Worm (Caenorhabditis elegans): ENCODE results near the gene sri-43.

sri-43 gene

ce11 chrII:3113934-3114333, 30.5 kb downstream of the sri-43 start, which contains the start of gene clec-123:
clec-123 (plus strand) TSS chrII:3114234.
- no peak for TF ChIP-seq skn-1 (tag; optimal IDR thresholded peaks at IDR 0.05)

DNA sequence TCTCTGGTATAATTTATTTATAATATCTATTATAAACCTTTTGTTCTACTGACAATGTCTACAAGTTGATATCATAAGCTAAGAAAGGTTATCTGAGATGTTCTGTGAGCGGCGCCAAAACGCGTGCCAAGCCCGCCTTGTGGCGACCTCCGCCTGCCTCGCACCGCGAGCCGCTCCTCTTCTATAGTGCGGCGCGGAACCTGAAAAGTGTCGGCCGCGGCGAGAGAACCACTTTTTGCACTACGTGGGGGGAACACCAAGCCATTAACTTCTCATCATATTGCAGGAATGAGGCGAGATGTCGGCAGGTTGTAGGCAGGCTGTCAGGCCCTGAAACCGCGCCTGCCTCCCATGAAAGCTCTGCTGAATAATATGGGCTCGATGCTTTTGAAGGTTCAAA, 31.2 kb downstream of the sri-43 start:
- TF ChIP-seq snpc-4 (tag; optimal IDR thresholded peaks at IDR 0.05) (peak; percentile 45), sma-9 (GFP tag; optimal IDR thresholded peaks at IDR 0.05) (no peak), sma-9 (tag; optimal IDR thresholded peaks at IDR 0.05) (no peak)

- TF ChIP-seq mab-5 (tag; optimal IDR thresholded peaks at IDR 0.05) (no peak), lin-11 (tag; optimal IDR thresholded peaks at IDR 0.05) (no peak), ama-1 (optimal IDR thresholded peaks at IDR 0.05) (no peak), sma-9 (GFP tag; optimal IDR thresholded peaks at IDR 0.05) (no peak), sma-9 (tag; optimal IDR thresholded peaks at IDR 0.05) (no peak)
These were observed 32.1 kb downstream of the sri-43 start, which contains the start of gene Y25C1A.2 for ce11 chrII:3112313-3112712. Y25C1A.2 (plus strand) TSS chrII:3112613.

- TF ChIP-seq F13H6.1 (tag; optimal IDR thresholded peaks at IDR 0.05), result peak; percentile 18
- no peak for TF ChIP-seq lsy-2 (tag; optimal IDR thresholded peaks at IDR 0.05)
- TF ChIP-seq skn-1 (tag; optimal IDR thresholded peaks at IDR 0.05), result no peak
- no peak for TF ChIP-seq elt-1 (tag; optimal IDR thresholded peaks at IDR 0.05)
- no peak for TF ChIP-seq dmd-4 (tag; optimal IDR thresholded peaks at IDR 0.05)
- TF ChIP-seq Y55F3AM.14 (GFP tag; optimal IDR thresholded peaks at IDR 0.05), result no peak
These were observed 33.3 kb downstream of the sri-43 start, which contains the start of gene Y25C1A.13 for ce11 chrII:3111147-3111546. Y25C1A.13 (minus strand) TSS chrII:3111247.

- TF ChIP-seq peb-1 (tag; optimal IDR thresholded peaks at IDR 0.05), result no peak
- TF ChIP-seq C34F6.9 (tag; optimal IDR thresholded peaks at IDR 0.05), result no peak
- TF ChIP-seq elt-3 (tag; optimal IDR thresholded peaks at IDR 0.05), result no peak
- no peak for TF ChIP-seq F13H6.1 (tag; optimal IDR thresholded peaks at IDR 0.05)
- TF ChIP-seq egl-27 (tag; optimal IDR thresholded peaks at IDR 0.05), result no peak
- TF ChIP-seq nhr-21 (tag; optimal IDR thresholded peaks at IDR 0.05), result no peak
- no peak for TF ChIP-seq nhr-6 (tag; optimal IDR thresholded peaks at IDR 0.05)
- no peak for TF ChIP-seq nhr-12 (tag; optimal IDR thresholded peaks at IDR 0.05)
These were observed 34.4 kb downstream of the sri-43 start for ce11 chrII:3110099-3110498.

- no peak for TF ChIP-seq sma-3 (GFP tag; optimal IDR thresholded peaks at IDR 0.05)
- TF ChIP-seq lin-39 (tag; optimal IDR thresholded peaks at IDR 0.05), result no peak
- no peak for TF ChIP-seq C34F6.9 (tag; optimal IDR thresholded peaks at IDR 0.05)
- no peak for TF ChIP-seq nhr-77 (tag; optimal IDR thresholded peaks at IDR 0.05)
- TF ChIP-seq F13H6.1 (tag; optimal IDR thresholded peaks at IDR 0.05), result no peak
- no peak for TF ChIP-seq mab-5 (tag; optimal IDR thresholded peaks at IDR 0.05)
- TF ChIP-seq ceh-16 (tag; optimal IDR thresholded peaks at IDR 0.05), result no peak
- no peak for TF ChIP-seq fos-1 (tag; optimal IDR thresholded peaks at IDR 0.05)
- no peak for TF ChIP-seq nhr-21 (tag; optimal IDR thresholded peaks at IDR 0.05)
- TF ChIP-seq ZK546.5 (tag; optimal IDR thresholded peaks at IDR 0.05), result no peak
These were observed 34.9 kb downstream of the sri-43 start for ce11 chrII:3109533-3109932.

ce11 chrII:3108101-3108500, 36.4 kb downstream of the sri-43 start:
- TF ChIP-seq mdl-1 (tag; optimal IDR thresholded peaks at IDR 0.05) (no peak), R02D3.7 (tag; optimal IDR thresholded peaks at IDR 0.05) (no peak), nhr-23 (tag; optimal IDR thresholded peaks at IDR 0.05) (no peak), lin-11 (tag; optimal IDR thresholded peaks at IDR 0.05) (no peak), peb-1 (tag; optimal IDR thresholded peaks at IDR 0.05) (no peak), sem-4 (tag; optimal IDR thresholded peaks at IDR 0.05) (no peak), ceh-82 (tag; optimal IDR thresholded peaks at IDR 0.05) (no peak), ama-1 (optimal IDR thresholded peaks at IDR 0.05) (no peak), ceh-16 (tag; optimal IDR thresholded peaks at IDR 0.05) (no peak), nhr-12 (tag; optimal IDR thresholded peaks at IDR 0.05) (no peak), mab-5 (tag; optimal IDR thresholded peaks at IDR 0.05) (no peak), elt-1 (tag; optimal IDR thresholded peaks at IDR 0.05) (no peak), sma-3 (GFP tag; optimal IDR thresholded peaks at IDR 0.05) (no peak), C34F6.9 (tag; optimal IDR thresholded peaks at IDR 0.05) (no peak), Y55F3AM.14 (GFP tag; optimal IDR thresholded peaks at IDR 0.05) (no peak), unc-62 (GFP tag; optimal IDR thresholded peaks at IDR 0.05) (no peak), nhr-77 (tag; optimal IDR thresholded peaks at IDR 0.05) (no peak), sma-9 (GFP tag; optimal IDR thresholded peaks at IDR 0.05) (no peak), sma-9 (tag; optimal IDR thresholded peaks at IDR 0.05) (no peak)

Data from whole organism, L2 larva.